Worm (Caenorhabditis elegans): ENCODE measurements around the gene clec-222.

clec-222 gene

DNA sequence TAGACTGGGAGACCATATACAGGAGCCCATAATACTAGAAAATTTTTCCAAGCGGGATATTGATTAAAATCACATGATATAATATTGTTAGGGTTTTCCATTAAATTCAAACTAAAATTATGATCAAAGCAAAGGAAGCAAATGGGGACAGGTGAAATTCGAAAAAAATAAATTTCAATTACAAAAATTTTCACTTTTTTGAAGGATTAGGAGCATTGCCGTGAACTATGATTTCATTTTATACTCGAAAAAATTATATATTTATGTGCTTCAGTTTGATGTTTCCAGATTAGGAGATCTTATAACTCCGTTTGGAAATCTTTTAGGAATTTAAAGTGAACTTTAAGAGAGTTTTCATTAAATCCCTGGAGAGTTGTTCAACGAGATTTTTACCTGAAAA is 10.5 kb upstream of the clec-222 start, which contains the start of gene F07B10.7:
Gene F07B10.7 (minus strand): TSS at position 101 of the 400 bp plus-strand sequence.
- TF ChIP-seq swsn-7 (tag; optimal IDR thresholded peaks at IDR 0.05) (no peak), nhr-20 (tag; optimal IDR thresholded peaks at IDR 0.05) (no peak), nhr-90 (tag; optimal IDR thresholded peaks at IDR 0.05; ENCODE audit: poor library complexity) (no peak), lin-35 (GFP tag; optimal IDR thresholded peaks at IDR 0.05) (no peak), nhr-11 (tag; optimal IDR thresholded peaks at IDR 0.05) (no peak), hlh-4 (tag; optimal IDR thresholded peaks at IDR 0.05) (no peak), fos-1 (tag; optimal IDR thresholded peaks at IDR 0.05) (no peak), C34B4.2 (tag; optimal IDR thresholded peaks at IDR 0.05) (no peak), nhr-237 (tag; optimal IDR thresholded peaks at IDR 0.05) (no peak)

DNA sequence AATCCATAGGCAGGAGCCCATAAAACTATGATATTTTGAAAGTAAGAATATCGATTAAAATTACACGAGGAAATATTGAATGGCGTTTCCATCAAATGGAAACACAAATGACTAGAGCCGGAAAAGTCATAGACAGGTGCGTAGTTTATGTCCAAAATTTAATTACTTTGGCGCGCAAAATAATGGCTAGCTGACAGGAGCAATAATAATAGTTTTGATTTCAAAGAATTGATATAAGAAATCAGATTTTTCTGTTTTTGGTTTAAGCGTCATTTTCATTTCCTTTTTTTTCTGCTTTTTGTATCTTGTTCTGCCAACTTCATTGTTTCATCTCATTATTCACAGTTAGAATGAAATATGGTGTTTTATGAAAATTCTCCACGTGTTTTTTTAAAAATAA is 8.1 kb upstream of the clec-222 start, which contains the start of gene F07B10.4:
Gene F07B10.4 (minus strand): TSS at position 101 of the 400 bp plus-strand sequence.
- TF ChIP-seq ces-1 (GFP tag; optimal IDR thresholded peaks at IDR 0.05) (no peak), fkh-10 (GFP tag; optimal IDR thresholded peaks at IDR 0.05) (no peak), mdl-1 (tag; optimal IDR thresholded peaks at IDR 0.05) (no peak), fkh-8 (tag; optimal IDR thresholded peaks at IDR 0.05) (peak; percentile 11), snu-23 (GFP tag; optimal IDR thresholded peaks at IDR 0.05) (no peak), lin-14 (GFP tag; optimal IDR thresholded peaks at IDR 0.05) (no peak)

DNA sequence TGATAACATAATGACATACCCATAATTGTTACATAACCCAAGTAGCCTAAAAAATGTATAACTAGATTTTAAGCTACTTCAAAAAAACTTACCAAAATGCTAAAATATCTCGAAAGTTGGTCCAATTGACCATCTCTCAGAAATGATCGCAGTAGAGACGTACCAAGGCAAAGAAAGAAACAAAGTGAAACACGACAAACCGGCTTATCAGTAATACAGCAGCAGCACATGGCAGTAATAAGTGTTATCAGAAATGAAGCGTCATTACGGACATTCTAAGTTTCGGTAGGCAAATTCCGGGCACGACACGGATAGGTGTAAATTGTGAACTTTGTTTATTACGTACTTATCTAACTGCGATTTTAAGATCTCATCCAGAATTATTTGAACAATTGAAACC is 5.7 kb upstream of the clec-222 start, which contains the start of gene cln-3.1:
Gene cln-3.1 (minus strand): TSS at position 171 of the 400 bp plus-strand sequence.
- TF ChIP-seq rnt-1 (tag; optimal IDR thresholded peaks at IDR 0.05) (no peak), mdl-1 (tag; optimal IDR thresholded peaks at IDR 0.05) (no peak), elt-2 (tag; optimal IDR thresholded peaks at IDR 0.05) (peak; percentile 56), ceh-63 (GFP tag; optimal IDR thresholded peaks at IDR 0.05) (no peak)

DNA sequence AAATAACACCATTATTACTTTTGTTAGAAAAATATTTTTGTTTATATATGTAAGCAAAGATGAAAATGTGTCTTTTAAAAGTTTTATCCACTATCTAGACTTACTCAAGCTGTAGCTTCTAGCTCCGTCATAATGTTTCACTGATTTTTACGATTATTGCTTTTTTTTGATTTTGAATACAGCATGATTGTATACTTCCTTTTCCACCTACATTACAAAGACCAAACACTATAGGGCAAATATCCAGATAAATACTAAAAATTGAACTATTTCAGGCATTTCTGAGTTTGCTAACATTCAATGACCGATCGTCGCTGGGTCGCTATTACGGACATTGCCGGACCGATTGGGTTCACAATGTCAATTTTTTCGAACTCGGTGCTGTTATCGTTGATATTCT is 4.5 kb upstream of the clec-222 start, which contains the start of gene str-116:
Gene str-116 (plus strand): TSS at position 301 of the 400 bp plus-strand sequence.
- no peak for TF ChIP-seq ceh-63 (GFP tag; optimal IDR thresholded peaks at IDR 0.05)

DNA sequence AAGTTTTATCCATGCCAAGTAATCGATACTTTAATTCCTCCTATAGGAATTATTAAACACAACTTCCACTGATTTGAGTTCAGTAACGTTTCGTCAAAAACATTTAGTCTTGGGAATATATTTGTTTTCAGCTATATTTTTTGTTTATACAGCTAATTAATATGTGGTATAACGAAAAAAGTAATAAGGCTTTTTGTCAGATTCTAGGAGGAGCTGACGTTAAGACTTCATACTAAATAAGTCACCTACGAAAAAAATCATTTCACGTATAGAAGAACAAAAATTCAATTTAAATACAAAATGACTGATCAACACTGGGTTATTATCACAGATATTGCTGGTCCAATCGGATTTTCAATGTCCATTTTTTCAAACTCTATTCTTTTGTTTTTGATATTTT is 2.4 kb upstream of the clec-222 start, which contains the start of gene str-115:
Gene str-115 (plus strand): TSS at position 301 of the 400 bp plus-strand sequence.
- TF ChIP-seq lin-15B (tag; optimal IDR thresholded peaks at IDR 0.05) (no peak), isw-1 (GFP tag; IDR thresholded peaks at IDR 0.05) (no peak), hlh-17 (GFP tag; optimal IDR thresholded peaks at IDR 0.05; ENCODE audit: borderline replicate concordance) (no peak), mef-2 (tag; optimal IDR thresholded peaks at IDR 0.05) (no peak)

DNA sequence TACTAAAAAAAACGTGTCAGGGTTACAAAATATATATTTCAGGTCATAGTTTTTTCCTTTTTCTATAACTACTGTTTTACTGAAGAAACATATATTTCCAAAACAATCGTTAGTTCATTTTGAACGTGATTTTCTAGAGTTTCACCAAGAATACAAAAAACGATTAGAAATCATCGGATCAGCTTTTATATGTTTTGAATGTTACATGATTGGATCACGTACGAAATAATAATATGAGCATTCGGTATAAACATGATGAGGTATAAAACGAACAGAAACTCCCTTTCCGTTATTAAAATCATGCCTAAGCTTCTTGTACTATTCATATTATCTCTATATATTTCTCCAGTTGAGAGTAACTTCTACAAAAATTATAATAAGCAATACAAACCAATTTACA is 1.7 kb downstream of the clec-222 start, which contains the start of gene clec-223:
Gene clec-223 (plus strand): TSS at position 301 of the 400 bp plus-strand sequence.
- TF ChIP-seq nhr-12 (tag; optimal IDR thresholded peaks at IDR 0.05) (no peak), nhr-84 (tag; optimal IDR thresholded peaks at IDR 0.05) (no peak)

DNA sequence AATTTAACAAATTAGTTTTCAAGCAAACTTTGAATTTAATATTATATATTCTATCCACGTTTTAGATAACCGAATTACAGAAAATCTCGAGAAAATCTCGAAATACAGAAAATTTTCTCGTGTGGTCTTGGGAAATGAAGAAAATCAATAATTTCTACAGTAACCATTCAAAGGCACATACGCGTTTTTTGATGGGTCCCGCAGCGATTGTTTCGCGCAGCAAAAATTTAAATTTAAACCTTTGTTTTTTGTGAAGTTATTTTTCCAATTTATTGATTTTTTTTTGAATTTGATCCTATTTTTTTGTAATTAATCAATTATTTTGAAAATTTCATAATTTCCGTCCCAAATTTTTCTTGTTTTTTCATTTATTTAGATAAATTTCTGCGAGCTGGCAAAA is 8.4 kb downstream of the clec-222 start:
- TF ChIP-seq ets-5 (GFP tag; IDR thresholded peaks at IDR 0.05), result no peak
- no peak for TF ChIP-seq pax-3 (tag; optimal IDR thresholded peaks at IDR 0.05)
- no peak for TF ChIP-seq xbp-1 (tag; optimal IDR thresholded peaks at IDR 0.05)
- TF ChIP-seq C16A3.4 (tag; optimal IDR thresholded peaks at IDR 0.05), result no peak
- TF ChIP-seq elt-3 (tag; optimal IDR thresholded peaks at IDR 0.05), result no peak
- TF ChIP-seq nhr-47 (tag; optimal IDR thresholded peaks at IDR 0.05), result no peak
- no peak for TF ChIP-seq mef-2 (tag; optimal IDR thresholded peaks at IDR 0.05)
- TF ChIP-seq ceh-82 (tag; optimal IDR thresholded peaks at IDR 0.05), result no peak
- TF ChIP-seq ces-1 (GFP tag; optimal IDR thresholded peaks at IDR 0.05), result no peak
- TF ChIP-seq nhr-90 (tag; optimal IDR thresholded peaks at IDR 0.05; ENCODE audit: poor library complexity), result no peak

All from whole organism, L1 larva.